Fruit fly (Drosophila melanogaster): ENCODE results near the gene CG42460.

Gene CG42460

dm6 chr2L:3348146-3348747, 40.0 kb downstream of the CG42460 start (continued):
- TF ChIP-seq kay (GFP tag; optimal IDR thresholded peaks at IDR 0.05) = peak; percentile 68
- no peak for TF ChIP-seq CG9797 (GFP tag; optimal IDR thresholded peaks at IDR 0.05)
- peak; percentile 13 for TF ChIP-seq maf-S (GFP tag; optimal IDR thresholded peaks at IDR 0.05)
- no peak for TF ChIP-seq CkIIα-i1 (GFP tag; IDR thresholded peaks at IDR 0.05)
- peak; percentile 94 for TF ChIP-seq dmrt99B (tag; optimal IDR thresholded peaks at IDR 0.05)
- peak; percentile 92 for TF ChIP-seq CG1024 (GFP tag; IDR thresholded peaks at IDR 0.05)
- peak; percentile 92 for TF ChIP-seq CG32772 (GFP tag; IDR thresholded peaks at IDR 0.05)
- no peak for TF ChIP-seq gfzf (GFP tag; optimal IDR thresholded peaks at IDR 0.05)
- peak; percentile 92 for TF ChIP-seq CG6689 (GFP tag; IDR thresholded peaks at IDR 0.05)
- TF ChIP-seq bab2 (GFP tag; optimal IDR thresholded peaks at IDR 0.05) = peak; percentile 53
- TF ChIP-seq kah (GFP tag; optimal IDR thresholded peaks at IDR 0.05) = peak; percentile 72
- TF ChIP-seq oc (tag; optimal IDR thresholded peaks at IDR 0.05) = peak; percentile 85
- TF ChIP-seq insv (GFP tag; optimal IDR thresholded peaks at IDR 0.05) = no peak
- no peak for TF ChIP-seq CG30020 (tag; optimal IDR thresholded peaks at IDR 0.05)
- TF ChIP-seq C15 (GFP tag; IDR thresholded peaks at IDR 0.05) = peak; percentile 57; the same call in 1 of the 3 replicates
- TF ChIP-seq Atf3 (GFP tag; optimal IDR thresholded peaks at IDR 0.05) = peak; percentile 69
- TF ChIP-seq seq (GFP tag; IDR thresholded peaks at IDR 0.05) = peak; percentile 47
- peak; percentile 4 for TF ChIP-seq CHES-1-like (GFP tag; optimal IDR thresholded peaks at IDR 0.05)
- TF ChIP-seq CG11695 (GFP tag; IDR thresholded peaks at IDR 0.05) = peak; percentile 87
- TF ChIP-seq CG3995 (GFP tag; optimal IDR thresholded peaks at IDR 0.05) = peak; percentile 85
- TF ChIP-seq Vsx1 (GFP tag; optimal IDR thresholded peaks at IDR 0.05) = peak; percentile 27
- TF ChIP-seq CG7987 (GFP tag; optimal IDR thresholded peaks at IDR 0.05) = no peak
- peak in 1 of 2 experiments; percentile 81 for TF ChIP-seq Hr51 (GFP tag; optimal IDR thresholded peaks at IDR 0.05)
- peak; percentile 64 for TF ChIP-seq grau (tag; optimal IDR thresholded peaks at IDR 0.05)
- peak; percentile 98 for TF ChIP-seq Drgx (GFP tag; IDR thresholded peaks at IDR 0.05)
- TF ChIP-seq Hmr (GFP tag; optimal IDR thresholded peaks at IDR 0.05) = peak; percentile 41
- TF ChIP-seq ewg (GFP tag; optimal IDR thresholded peaks at IDR 0.05) = peak; percentile 84
- TF ChIP-seq ase (GFP tag; IDR thresholded peaks at IDR 0.05) = peak; percentile 95
- TF ChIP-seq CG17802 (tag; optimal IDR thresholded peaks at IDR 0.05) = peak; percentile 65
- no peak for TF ChIP-seq psq (GFP tag; optimal IDR thresholded peaks at IDR 0.05)
- no peak for TF ChIP-seq hth (optimal IDR thresholded peaks at IDR 0.05)
- TF ChIP-seq caup (GFP tag; optimal IDR thresholded peaks at IDR 0.05; ENCODE audit: severe bottlenecking) = peak; percentile 12
- TF ChIP-seq jing (GFP tag; optimal IDR thresholded peaks at IDR 0.05) = peak; percentile 68
- no peak for TF ChIP-seq CG2129 (GFP tag; IDR thresholded peaks at IDR 0.05; ENCODE audit: partially characterized antibody)
- peak; percentile 76 for TF ChIP-seq CG12071 (GFP tag; optimal IDR thresholded peaks at IDR 0.05)
- no peak; the same call in 1 of the 2 replicates for TF ChIP-seq CG16779 (GFP tag; IDR thresholded peaks at IDR 0.05)
- peak; percentile 83 for TF ChIP-seq CG17361 (GFP tag; IDR thresholded peaks at IDR 0.05)
- TF ChIP-seq ato (GFP tag; IDR thresholded peaks at IDR 0.05; ENCODE audit: partially characterized antibody) = no peak
- peak; percentile 71 to 75 for TF ChIP-seq chif (GFP tag; optimal IDR thresholded peaks at IDR 0.05)
- peak; percentile 75 for TF ChIP-seq Mrtf (GFP tag; IDR thresholded peaks at IDR 0.05)
- no peak for TF ChIP-seq CG6854 (GFP tag; optimal IDR thresholded peaks at IDR 0.05)
- TF ChIP-seq salm (tag; optimal IDR thresholded peaks at IDR 0.05) = peak; percentile 66
- TF ChIP-seq jigr1 (GFP tag; IDR thresholded peaks at IDR 0.05) = peak; percentile 87; the same call in 2 of the 3 replicates
- peak; percentile 76 for TF ChIP-seq CG10267 (tag; optimal IDR thresholded peaks at IDR 0.05)
- TF ChIP-seq Bteb2 (GFP tag; optimal IDR thresholded peaks at IDR 0.05) = no peak
- TF ChIP-seq Adf1 (GFP tag; IDR thresholded peaks at IDR 0.05) = no peak
- peak; percentile 90 for TF ChIP-seq CG1603 (tag; optimal IDR thresholded peaks at IDR 0.05)
- TF ChIP-seq Sin3A (optimal IDR thresholded peaks at IDR 0.05) = no peak
- TF ChIP-seq pum (GFP tag; optimal IDR thresholded peaks at IDR 0.05) = peak; percentile 56
- TF ChIP-seq CG14860 (GFP tag; IDR thresholded peaks at IDR 0.05; ENCODE audit: partially characterized antibody) = peak; percentile 60; the same call in 2 of the 3 replicates
